Worm (Caenorhabditis elegans): ENCODE measurements around the gene Y39A1A.20.
A peak's percentile ranks its signal among the peaks of the same experiment; 100 is the strongest.

The Y39A1A.20 gene

ce11 chrIII:10651634-10652033 lies 48.7 kb downstream of the Y39A1A.20 start:
- TF ChIP-seq nhr-23 (tag; optimal IDR thresholded peaks at IDR 0.05) (peak; percentile 1), elt-2 (tag; optimal IDR thresholded peaks at IDR 0.05) (peak; percentile 9), nfya-1 (tag; optimal IDR thresholded peaks at IDR 0.05; ENCODE audit: insufficient read depth) (peak; percentile 82), lsy-12 (tag; optimal IDR thresholded peaks at IDR 0.05) (no peak), ceh-9 (tag; optimal IDR thresholded peaks at IDR 0.05) (no peak), lin-39 (tag; optimal IDR thresholded peaks at IDR 0.05) (peak; percentile 77), nhr-76 (tag; optimal IDR thresholded peaks at IDR 0.05) (no peak), lin-15B (tag; optimal IDR thresholded peaks at IDR 0.05) (peak; percentile 34), egl-5 (tag; optimal IDR thresholded peaks at IDR 0.05) (peak; percentile 1), ceh-28 (tag; optimal IDR thresholded peaks at IDR 0.05) (peak; percentile 78), nhr-43 (tag; optimal IDR thresholded peaks at IDR 0.05; ENCODE audit: poor library complexity, severe bottlenecking) (no peak), ama-1 (optimal IDR thresholded peaks at IDR 0.05) (no peak), pha-4 (tag; optimal IDR thresholded peaks at IDR 0.05) (peak; percentile 35), hmg-11 (tag; optimal IDR thresholded peaks at IDR 0.05) (peak; percentile 84), zag-1 (tag; optimal IDR thresholded peaks at IDR 0.05) (no peak), unc-39 (tag; optimal IDR thresholded peaks at IDR 0.05) (no peak)

- TF ChIP-seq nhr-43 (tag; optimal IDR thresholded peaks at IDR 0.05; ENCODE audit: poor library complexity, severe bottlenecking) (no peak), fkh-10 (GFP tag; optimal IDR thresholded peaks at IDR 0.05) (no peak), egl-27 (tag; optimal IDR thresholded peaks at IDR 0.05) (no peak), unc-62 (GFP tag; optimal IDR thresholded peaks at IDR 0.05) (no peak), egl-5 (tag; optimal IDR thresholded peaks at IDR 0.05) (no peak), daf-12 (tag; optimal IDR thresholded peaks at IDR 0.05) (no peak), nhr-76 (tag; optimal IDR thresholded peaks at IDR 0.05) (no peak), ceh-28 (tag; optimal IDR thresholded peaks at IDR 0.05) (no peak), elt-2 (tag; optimal IDR thresholded peaks at IDR 0.05) (no peak), ama-1 (optimal IDR thresholded peaks at IDR 0.05) (no peak)
Observed at ce11 chrIII:10649219-10649618, 51.1 kb downstream of the Y39A1A.20 start, which contains the start of gene emg-1. TSS of gene emg-1 (plus strand) at chrIII:10649519.
